Fruit fly (Drosophila melanogaster) whole organism, wandering third instar larva: Measurements from ENCODE around the gene Alp13.

ENCODE experiments used
- Abd-B ChIP-seq: fragments of >200 bp; optimal IDR thresholded peaks from 2 replicates; lab custom pipeline; 2017; ENCODE audit warnings: missing biosample characterization, missing genetic modification characterization
- CG32264 ChIP-seq: fragments of 200-800 bp; sonication (Bioruptor generic); optimal IDR thresholded peaks from 2 replicates; lab custom pipeline; 2016; ENCODE audit warnings: missing biosample characterization, missing genetic modification characterization
- CG9705 ChIP-seq: fragments of 200-800 bp; sonication (Bioruptor generic); optimal IDR thresholded peaks from 2 replicates; lab custom pipeline; 2018; ENCODE audit warnings: missing biosample characterization, mild to moderate bottlenecking, missing genetic modification characterization
- CrebA ChIP-seq: fragments of 200-800 bp; sonication (Bioruptor generic); optimal IDR thresholded peaks from 2 replicates; lab custom pipeline; 2016; ENCODE audit warnings: missing biosample characterization, mild to moderate bottlenecking, missing genetic modification characterization, borderline replicate concordance
- Dfd ChIP-seq: fragments of >200 bp; optimal IDR thresholded peaks from 2 replicates; lab custom pipeline; 2017; ENCODE audit warnings: missing biosample characterization, missing genetic modification characterization
- Dif ChIP-seq: fragments of 200-275, 200-300 bp; sonication (Bioruptor generic); optimal IDR thresholded peaks from 2 replicates; lab custom pipeline; 2018; ENCODE audit warnings: missing biosample characterization, missing genetic modification characterization; ENCODE audit not compliant: partially characterized antibody
- GATAd ChIP-seq: sonication (Bioruptor generic); optimal IDR thresholded peaks from 2 replicates; lab custom pipeline; 2016; ENCODE audit warnings: missing biosample characterization, missing genetic modification characterization
- HLH106 ChIP-seq: fragments of 200-800 bp; optimal IDR thresholded peaks from 3 replicates; lab custom pipeline; 2019; ENCODE audit warnings: missing biosample characterization, mild to moderate bottlenecking, missing genetic modification characterization, moderate library complexity
- Hnf4 ChIP-seq: fragments of 200-800 bp; sonication (Bioruptor generic); optimal IDR thresholded peaks from 2 replicates; lab custom pipeline; 2016; ENCODE audit warnings: missing biosample characterization, mild to moderate bottlenecking, missing genetic modification characterization
- Hr78 ChIP-seq: fragments of >200 bp; optimal IDR thresholded peaks from 2 replicates; lab custom pipeline; 2017; ENCODE audit warnings: missing biosample characterization, missing genetic modification characterization
- Hr83 ChIP-seq: fragments of 200-300 bp; sonication (Bioruptor generic); optimal IDR thresholded peaks from 2 replicates; lab custom pipeline; 2016; ENCODE audit warnings: missing biosample characterization, mild to moderate bottlenecking, missing genetic modification characterization, moderate library complexity; ENCODE audit not compliant: poor library complexity, severe bottlenecking
- Jra ChIP-seq: sonication (Bioruptor generic); optimal IDR thresholded peaks from 2 replicates; lab custom pipeline; 2016; ENCODE audit warnings: missing biosample characterization, missing genetic modification characterization
- Mio ChIP-seq: sonication (Bioruptor generic); optimal IDR thresholded peaks from 2 replicates; lab custom pipeline; 2016; ENCODE audit warnings: missing biosample characterization, missing genetic modification characterization
- Myc ChIP-seq: fragments of >200 bp; optimal IDR thresholded peaks from 2 replicates; lab custom pipeline; 2017
- N ChIP-seq: fragments of >200 bp; optimal IDR thresholded peaks from 2 replicates; lab custom pipeline; 2018; ENCODE audit warnings: missing biosample characterization, missing external identifiers, missing genetic modification characterization
- OdsH ChIP-seq: fragments of 200-800 bp; sonication (Bioruptor generic); optimal IDR thresholded peaks from 2 replicates; lab custom pipeline; 2016; ENCODE audit warnings: missing biosample characterization, mild to moderate bottlenecking, missing genetic modification characterization
- Rel ChIP-seq, 2 experiments: fragments of 200-800 bp; sonication (Bioruptor generic) in 1 of 2; optimal IDR thresholded peaks; 2 replicates in 1 of 2; 3 replicates in 1 of 2; lab custom pipeline; 2016 to 2019; ENCODE audit warnings: mild to moderate bottlenecking in 2 of 2, missing biosample characterization in 2 of 2, missing genetic modification characterization in 2 of 2, moderate library complexity in 1 of 2
- Sp1 ChIP-seq: fragments of 200-800 bp; sonication (Bioruptor generic); optimal IDR thresholded peaks from 3 replicates; lab custom pipeline; 2019; ENCODE audit warnings: missing biosample characterization, mild to moderate bottlenecking, missing genetic modification characterization, moderate library complexity
- Vsx2 ChIP-seq: fragments of 200-300, 225-300 bp; sonication (Bioruptor generic); optimal IDR thresholded peaks from 2 replicates; lab custom pipeline; 2018; ENCODE audit warnings: missing biosample characterization, missing genetic modification characterization; ENCODE audit not compliant: partially characterized antibody
- br ChIP-seq: fragments of 200-800 bp; sonication (Bioruptor generic); optimal IDR thresholded peaks from 2 replicates; lab custom pipeline; 2016; ENCODE audit warnings: missing biosample characterization, missing genetic modification characterization
- brk ChIP-seq: fragments of 200-800 bp; sonication (Bioruptor generic); optimal IDR thresholded peaks from 2 replicates; lab custom pipeline; 2016; ENCODE audit warnings: missing biosample characterization, mild to moderate bottlenecking, missing genetic modification characterization
- dl ChIP-seq, 2 experiments: fragments of 175-275, 200-275 bp in 1 of 2; fragments of 200-275 bp in 1 of 2; sonication (Bioruptor generic); optimal IDR thresholded peaks; lab custom pipeline; 2018; ENCODE audit warnings: mild to moderate bottlenecking in 2 of 2, missing biosample characterization in 2 of 2, missing genetic modification characterization in 2 of 2, moderate library complexity in 2 of 2; ENCODE audit not compliant: partially characterized antibody in 2 of 2, insufficient read depth in 1 of 2
- dmrt93B ChIP-seq: fragments of 200-800 bp; sonication (Bioruptor generic); optimal IDR thresholded peaks from 2 replicates; lab custom pipeline; 2018; ENCODE audit warnings: missing biosample characterization, mild to moderate bottlenecking, missing genetic modification characterization
- dsf ChIP-seq: sonication (Bioruptor generic); optimal IDR thresholded peaks from 2 replicates; lab custom pipeline; 2016; ENCODE audit warnings: missing biosample characterization, missing genetic modification characterization, borderline replicate concordance
- ey ChIP-seq: fragments of 200-800 bp; sonication (Bioruptor generic); optimal IDR thresholded peaks from 2 replicates; lab custom pipeline; 2016; ENCODE audit warnings: missing biosample characterization, missing genetic modification characterization
- foxo ChIP-seq, 2 experiments: fragments of 200-800 bp; sonication (Bioruptor generic); optimal IDR thresholded peaks; 2 replicates in 1 of 2; 3 replicates in 1 of 2; lab custom pipeline; 2016 to 2017; ENCODE audit warnings: missing biosample characterization in 2 of 2, missing genetic modification characterization in 2 of 2
- fru ChIP-seq: fragments of 200-800 bp; sonication (Bioruptor generic); optimal IDR thresholded peaks from 3 replicates; lab custom pipeline; 2016; ENCODE audit warnings: missing biosample characterization, mild to moderate bottlenecking, missing genetic modification characterization
- h ChIP-seq: fragments of 200-800 bp; sonication (Bioruptor generic); optimal IDR thresholded peaks from 3 replicates; lab custom pipeline; 2016; ENCODE audit warnings: missing biosample characterization, mild to moderate bottlenecking, missing genetic modification characterization
- jim ChIP-seq: fragments of 175-275, 200-325 bp; sonication (Bioruptor generic); optimal IDR thresholded peaks from 2 replicates; lab custom pipeline; 2016; ENCODE audit warnings: missing biosample characterization, mild to moderate bottlenecking, missing genetic modification characterization
- lola ChIP-seq: fragments of >200 bp; optimal IDR thresholded peaks from 2 replicates; lab custom pipeline; 2017; ENCODE audit warnings: missing biosample characterization, missing genetic modification characterization
- pan ChIP-seq: fragments of >200 bp; optimal IDR thresholded peaks from 2 replicates; lab custom pipeline; 2017
- psq ChIP-seq: fragments of 200-800 bp; sonication (Bioruptor generic); optimal IDR thresholded peaks from 3 replicates; lab custom pipeline; 2017; ENCODE audit warnings: missing biosample characterization, mild to moderate bottlenecking, missing genetic modification characterization, moderate library complexity
- rgr ChIP-seq: fragments of 200-800 bp; sonication (Bioruptor generic); optimal IDR thresholded peaks from 3 replicates; lab custom pipeline; 2016; ENCODE audit warnings: missing biosample characterization, mild to moderate bottlenecking, missing genetic modification characterization
- sage ChIP-seq: fragments of 200-800 bp; sonication (Bioruptor generic); optimal IDR thresholded peaks from 2 replicates; lab custom pipeline; 2016; ENCODE audit warnings: missing biosample characterization, mild to moderate bottlenecking, missing genetic modification characterization
- sv ChIP-seq: fragments of 200-800 bp; sonication (Bioruptor generic); optimal IDR thresholded peaks from 3 replicates; lab custom pipeline; 2016; ENCODE audit warnings: missing biosample characterization, missing genetic modification characterization
- tai ChIP-seq: sonication (Bioruptor generic); optimal IDR thresholded peaks from 2 replicates; lab custom pipeline; 2016; ENCODE audit warnings: missing biosample characterization, missing genetic modification characterization
- usp ChIP-seq: fragments of >200 bp; optimal IDR thresholded peaks from 2 replicates; lab custom pipeline; 2017; ENCODE audit warnings: missing biosample characterization, missing genetic modification characterization
- woc ChIP-seq: sonication (Bioruptor generic); optimal IDR thresholded peaks from 2 replicates; lab custom pipeline; 2016; ENCODE audit warnings: missing biosample characterization, mild to moderate bottlenecking, missing genetic modification characterization

The Alp13 gene

DNA sequence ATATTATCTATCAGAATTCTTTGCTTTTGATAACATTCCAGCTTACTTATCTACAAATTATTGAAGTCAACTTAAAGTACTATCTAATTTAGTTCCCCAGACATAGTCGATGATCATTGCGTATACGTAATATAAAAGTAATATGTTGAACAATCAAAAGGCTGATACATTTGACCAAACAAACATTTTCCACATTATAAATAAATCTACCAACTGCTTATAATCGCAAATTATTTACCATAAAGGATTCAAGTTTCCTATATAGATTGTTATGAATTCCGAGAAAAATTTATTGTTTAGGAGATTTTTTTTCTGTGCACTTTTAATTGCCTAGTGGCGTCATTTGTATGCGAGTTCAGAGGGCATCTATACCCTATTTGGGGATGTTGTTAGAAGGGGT, 11.5 kb upstream of the Alp13 start:
- TF ChIP-seq sage (GFP tag; lab: Kevin White, UChicago) (no peak), Hr78 (GFP tag; lab: Kevin White, UChicago) (no peak), tai (peak; percentile 18)

DNA sequence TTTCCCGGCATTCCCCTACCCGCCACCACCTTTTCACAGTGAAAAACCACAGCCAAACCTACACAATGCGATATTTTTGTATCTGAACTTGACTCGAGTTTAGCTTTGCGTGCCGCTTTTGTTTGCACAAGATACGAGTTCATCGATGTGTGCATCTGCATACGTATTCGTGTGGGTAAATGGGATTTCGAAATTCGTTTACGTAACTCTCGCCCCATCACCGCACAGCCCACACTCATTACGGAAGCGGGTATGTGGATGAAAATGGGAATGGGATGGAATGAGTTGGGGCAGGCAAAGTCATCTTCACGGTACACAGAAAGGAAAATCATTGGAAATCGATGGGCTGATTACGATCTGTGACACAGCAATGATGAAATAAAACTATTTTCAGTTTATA, 11.0 kb upstream of the Alp13 start:
- no peak for TF ChIP-seq N (GFP tag; lab: Kevin White, UChicago)
- TF ChIP-seq ey (GFP tag; lab: Kevin White, UChicago) = no peak

DNA sequence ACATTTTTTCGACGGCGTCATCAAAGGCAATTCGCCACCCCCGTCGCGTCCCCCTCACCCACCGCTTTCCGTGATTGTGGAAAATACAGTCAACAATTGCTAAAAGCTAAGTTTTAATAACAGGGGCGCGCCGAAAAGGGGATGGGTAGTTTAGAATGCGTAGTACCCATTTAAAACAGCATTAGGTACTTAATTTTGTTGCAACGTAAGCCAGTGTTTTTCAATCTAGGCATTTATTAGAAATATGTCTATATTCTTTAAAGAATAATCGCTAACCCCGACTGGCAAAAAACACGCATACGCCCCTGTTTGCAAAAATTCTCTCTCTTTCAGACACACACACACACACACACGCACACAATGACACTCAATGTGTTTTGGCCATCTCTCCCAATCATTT, 9.7 kb upstream of the Alp13 start:
- TF ChIP-seq Sp1 = peak; percentile 91
- peak; percentile 83 for TF ChIP-seq Jra (GFP tag; lab: Kevin White, UChicago)
- peak; percentile 30 for TF ChIP-seq brk (GFP tag; lab: Kevin White, UChicago)
- TF ChIP-seq dmrt93B = peak; percentile 90
- TF ChIP-seq foxo (GFP tag; optimal IDR thresholded peaks at IDR 0.05; lab: Kevin White, UChicago) = peak; percentile 43 to 97
- TF ChIP-seq fru = peak; percentile 95
- no peak for TF ChIP-seq jim
- TF ChIP-seq HLH106 (tag; lab: Kevin White, UChicago) = peak; percentile 94
- no peak for TF ChIP-seq dl (GFP tag; optimal IDR thresholded peaks at IDR 0.05; lab: Kevin White, UChicago; ENCODE audit: insufficient read depth in 1 of 2, partially characterized antibody in 2 of 2)
- TF ChIP-seq OdsH (GFP tag; lab: Kevin White, UChicago) = peak; percentile 95
- peak; percentile 25 for TF ChIP-seq Hr83 (GFP tag; lab: Kevin White, UChicago)
- TF ChIP-seq Dfd = peak; percentile 88
- TF ChIP-seq sv = no peak
- TF ChIP-seq Vsx2 (GFP tag; lab: Kevin White, UChicago) = no peak
- peak; percentile 70 for TF ChIP-seq dsf (GFP tag; lab: Kevin White, UChicago)
- TF ChIP-seq Rel (GFP tag; optimal IDR thresholded peaks at IDR 0.05; lab: Kevin White, UChicago) = no peak
- peak; percentile 64 for TF ChIP-seq Rel (tag; optimal IDR thresholded peaks at IDR 0.05; lab: Kevin White, UChicago)
- no peak for TF ChIP-seq Dif (GFP tag; lab: Kevin White, UChicago)
- peak; percentile 77 for TF ChIP-seq woc (GFP tag; lab: Kevin White, UChicago)
- no peak for TF ChIP-seq GATAd (GFP tag; lab: Kevin White, UChicago)
- peak; percentile 96 for TF ChIP-seq rgr (GFP tag; lab: Kevin White, UChicago)
- peak; percentile 92 for TF ChIP-seq br (GFP tag; lab: Kevin White, UChicago)
- TF ChIP-seq psq (GFP tag; lab: Kevin White, UChicago) = peak; percentile 89
- TF ChIP-seq CrebA = peak; percentile 67
- TF ChIP-seq sage (GFP tag; lab: Kevin White, UChicago) = peak; percentile 84
- no peak for TF ChIP-seq lola
- peak; percentile 86 for TF ChIP-seq tai
- TF ChIP-seq h = peak; percentile 95
- peak; percentile 88 for TF ChIP-seq Hnf4 (GFP tag; lab: Kevin White, UChicago)
- peak; percentile 65 for TF ChIP-seq CG9705 (GFP tag; lab: Kevin White, UChicago)
- TF ChIP-seq ey (GFP tag; lab: Kevin White, UChicago) = peak; percentile 96
- TF ChIP-seq Mio = peak; percentile 80
- TF ChIP-seq CG32264 = peak; percentile 72

DNA sequence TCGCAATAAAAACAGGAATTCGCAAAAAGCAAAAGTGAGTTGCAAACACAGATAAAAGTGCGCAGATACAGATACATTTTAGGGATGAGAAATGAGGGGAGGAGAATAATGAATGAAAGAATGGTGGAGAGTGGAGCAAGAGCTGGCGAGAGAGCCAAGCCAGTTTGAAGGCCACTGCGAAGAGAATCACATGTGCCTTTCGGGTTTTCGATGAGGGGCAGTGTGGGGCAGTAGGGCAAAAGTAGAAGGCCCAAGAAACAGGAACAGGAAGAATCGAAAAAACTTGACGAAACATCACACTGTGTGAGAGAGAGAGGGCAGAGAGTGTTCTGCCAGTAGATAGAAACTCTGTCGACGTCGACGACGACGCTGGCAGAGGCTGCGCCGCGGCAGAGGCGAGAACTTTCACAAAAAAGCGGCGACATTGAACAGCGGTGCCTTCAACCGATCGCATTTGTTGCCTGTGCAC, 9.0 kb upstream of the Alp13 start:
- TF ChIP-seq tai (no peak), Rel (GFP tag; optimal IDR thresholded peaks at IDR 0.05; lab: Kevin White, UChicago) (no peak), Rel (tag; optimal IDR thresholded peaks at IDR 0.05; lab: Kevin White, UChicago) (no peak), pan (lab: Kevin White, UChicago) (no peak), ey (GFP tag; lab: Kevin White, UChicago) (no peak), h (no peak), Sp1 (no peak), brk (GFP tag; lab: Kevin White, UChicago) (no peak), CG32264 (no peak), Jra (GFP tag; lab: Kevin White, UChicago) (no peak), dmrt93B (no peak), sage (GFP tag; lab: Kevin White, UChicago) (no peak), N (GFP tag; lab: Kevin White, UChicago) (no peak), foxo (GFP tag; optimal IDR thresholded peaks at IDR 0.05; lab: Kevin White, UChicago) (no peak), dsf (GFP tag; lab: Kevin White, UChicago) (no peak), usp (no peak), Hr83 (GFP tag; lab: Kevin White, UChicago) (peak; percentile 58), Mio (no peak), fru (peak; percentile 70), HLH106 (tag; lab: Kevin White, UChicago) (no peak), CG9705 (GFP tag; lab: Kevin White, UChicago) (no peak), dl (GFP tag; optimal IDR thresholded peaks at IDR 0.05; lab: Kevin White, UChicago; ENCODE audit: insufficient read depth in 1 of 2, partially characterized antibody in 2 of 2) (peak; percentile 50 to 71), br (GFP tag; lab: Kevin White, UChicago) (no peak), Hr78 (GFP tag; lab: Kevin White, UChicago) (no peak), Vsx2 (GFP tag; lab: Kevin White, UChicago) (no peak), sv (no peak), GATAd (GFP tag; lab: Kevin White, UChicago) (no peak), rgr (GFP tag; lab: Kevin White, UChicago) (no peak), OdsH (GFP tag; lab: Kevin White, UChicago) (no peak), lola (no peak), Hnf4 (GFP tag; lab: Kevin White, UChicago) (no peak), Dfd (no peak), CrebA (peak; percentile 40), Abd-B (GFP tag; lab: Kevin White, UChicago) (no peak), Myc (no peak), Dif (GFP tag; lab: Kevin White, UChicago) (peak; percentile 76), woc (GFP tag; lab: Kevin White, UChicago) (no peak)
